Worm (Caenorhabditis elegans): Measurements from ENCODE around the gene acbp-6.

ce11 chrII:11923620-11924298 lies 49.8 kb downstream of the acbp-6 start:
- TF ChIP-seq blmp-1 (tag; optimal IDR thresholded peaks at IDR 0.05; ENCODE audit: insufficient read depth) (no peak), zag-1 (tag; optimal IDR thresholded peaks at IDR 0.05) (no peak)

Measured in whole organism, L2 larva.